Worm (Caenorhabditis elegans) whole organism, late embryonic: ENCODE measurements around the gene efk-1.

Experiments used
- F13H6.1 ChIP-seq: sonication (generic microtip); optimal IDR thresholded peaks from 2 replicates; lab custom pipeline; 2016; ENCODE audit warnings: missing genetic modification characterization, missing compliant biosample characterization
- ama-1 ChIP-seq: fragments of 150-350 bp; optimal IDR thresholded peaks from 2 replicates; lab custom pipeline; 2014
- che-1 ChIP-seq: sonication (generic microtip); optimal IDR thresholded peaks from 2 replicates; lab custom pipeline; 2016; ENCODE audit warnings: mild to moderate bottlenecking, missing genetic modification characterization, missing compliant biosample characterization
- hlh-13 ChIP-seq: fragments of 200-800 bp; sonication (Bioruptor generic); optimal IDR thresholded peaks from 2 replicates; lab custom pipeline; 2018; ENCODE audit warnings: mild to moderate bottlenecking, missing genetic modification characterization, missing compliant biosample characterization
- nhr-232 ChIP-seq: sonication (generic microtip); optimal IDR thresholded peaks from 2 replicates; lab custom pipeline; 2016; ENCODE audit warnings: missing genetic modification characterization, missing compliant biosample characterization
- npax-4 ChIP-seq: sonication (generic microtip); optimal IDR thresholded peaks from 2 replicates; lab custom pipeline; 2016; ENCODE audit warnings: missing genetic modification characterization, missing compliant biosample characterization
- pha-4 ChIP-seq: fragments of 150-350 bp; optimal IDR thresholded peaks from 2 replicates; lab custom pipeline; 2018; ENCODE audit warnings: missing biosample characterization, missing genetic modification reagents, missing genetic modification characterization

DNA sequence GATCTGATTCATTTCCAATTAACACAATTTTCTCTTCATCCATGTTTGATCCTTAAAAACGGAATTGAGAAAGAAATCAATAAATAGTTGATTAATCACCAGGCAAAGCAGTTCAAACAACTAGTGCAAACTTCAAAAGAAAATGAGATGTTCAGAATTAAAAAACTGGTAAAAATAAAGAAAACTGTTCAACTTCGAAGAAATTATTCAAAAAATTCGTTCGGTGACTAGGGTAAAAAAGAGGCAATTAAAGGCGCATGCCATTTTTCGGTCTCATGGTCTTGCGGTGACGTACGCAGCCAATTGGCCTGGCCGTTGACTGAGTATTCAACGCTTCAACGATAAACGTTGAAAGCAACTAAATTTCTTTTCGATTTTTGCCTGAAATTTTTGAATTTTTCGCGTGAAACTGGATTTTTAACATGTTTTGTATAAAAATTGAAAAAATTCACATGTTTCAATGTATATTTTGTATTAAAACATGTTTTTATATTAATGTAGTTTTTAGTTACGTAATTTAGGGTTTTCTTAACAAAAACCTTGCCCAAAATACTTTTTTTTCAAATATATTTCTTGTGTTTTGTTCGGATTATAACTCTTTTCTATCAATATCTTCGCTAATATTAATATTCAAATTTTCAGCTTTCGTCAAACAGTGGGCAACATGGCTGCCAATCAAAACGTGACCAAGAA is 38.0 kb upstream of the efk-1 start, which contains the start of the genes sna-3 and rps-3:
- no peak for TF ChIP-seq hlh-13
- no peak for TF ChIP-seq pha-4
- no peak for TF ChIP-seq npax-4 (tag; lab: Kevin White, UChicago)
- no peak for TF ChIP-seq che-1 (tag; lab: Kevin White, UChicago)
- no peak for TF ChIP-seq ama-1 (lab: Kevin White, UChicago)
- TF ChIP-seq nhr-232: no peak
- no peak for TF ChIP-seq F13H6.1 (tag; lab: Kevin White, UChicago)
